Worm (Caenorhabditis elegans) whole organism, L4 larva: Measurements from ENCODE around the gene T16G12.8.

Experiments used
- D1046.2 ChIP-seq: fragments of 200-800 bp; sonication (Bioruptor generic); IDR thresholded peaks from 2 replicates; pipeline ENCODE4 v1.3.6; 2022; ENCODE audit warnings: missing genetic modification characterization, missing compliant biosample characterization
- F37D6.2 ChIP-seq: sonication (generic microtip); optimal IDR thresholded peaks from 2 replicates; lab custom pipeline; 2016; ENCODE audit warnings: mild to moderate bottlenecking, missing genetic modification characterization, missing compliant biosample characterization
- F49E8.2 ChIP-seq: sonication (generic microtip); optimal IDR thresholded peaks from 2 replicates; lab custom pipeline; 2016; ENCODE audit warnings: missing compliant biosample characterization, mild to moderate bottlenecking, missing genetic modification characterization, borderline replicate concordance
- R02D3.7 ChIP-seq: fragments of 150-350 bp; sonication (generic microtip); optimal IDR thresholded peaks from 3 replicates; lab custom pipeline; 2014; ENCODE audit warnings: missing biosample characterization, missing genetic modification characterization
- T20F7.1 ChIP-seq: fragments of 200-800 bp; sonication (Bioruptor generic); optimal IDR thresholded peaks from 2 replicates; lab custom pipeline; 2018; ENCODE audit warnings: mild to moderate bottlenecking, missing genetic modification characterization, missing compliant biosample characterization
- Y75B8A.6 ChIP-seq: fragments of 200-800 bp; sonication (Bioruptor generic); IDR thresholded peaks from 2 replicates; pipeline ENCODE4 v1.3.6; 2022; ENCODE audit warnings: missing genetic modification reagents, missing genetic modification characterization, missing compliant biosample characterization
- aha-1 ChIP-seq: fragments of 150-350 bp; peaks from one replicate; lab custom pipeline; 2014; ENCODE audit warnings: missing biosample characterization, missing genetic modification characterization
- aly-2 ChIP-seq: sonication (generic microtip); optimal IDR thresholded peaks from 2 replicates; lab custom pipeline; 2018; ENCODE audit warnings: missing biosample characterization, missing genetic modification characterization
- ama-1 ChIP-seq: fragments of 150-350 bp; optimal IDR thresholded peaks from 2 replicates; lab custom pipeline; 2014; ENCODE audit warnings: inconsistent platforms, mixed read lengths
- arid-1 ChIP-seq: fragments of 200-800 bp; sonication (Bioruptor generic); conservative IDR thresholded peaks from 2 replicates; pipeline ENCODE4 v1.3.6; 2022; ENCODE audit warnings: missing genetic modification reagents, missing genetic modification characterization, missing compliant biosample characterization
- ceh-28 ChIP-seq: fragments of 150-350 bp; optimal IDR thresholded peaks from 2 replicates; lab custom pipeline; 2014; ENCODE audit warnings: missing biosample characterization, missing genetic modification reagents, missing genetic modification characterization
- ceh-32 ChIP-seq: sonication (generic microtip); optimal IDR thresholded peaks from 2 replicates; lab custom pipeline; 2016; ENCODE audit warnings: mild to moderate bottlenecking, missing genetic modification characterization, missing compliant biosample characterization; ENCODE audit not compliant: poor library complexity
- ceh-44 ChIP-seq: fragments of 200-800 bp; sonication (Bioruptor generic); IDR thresholded peaks from 2 replicates; pipeline ENCODE4 v1.3.6; 2022; ENCODE audit warnings: missing genetic modification reagents, missing genetic modification characterization, missing compliant biosample characterization
- ceh-62 ChIP-seq: sonication (generic microtip); optimal IDR thresholded peaks from 2 replicates; lab custom pipeline; 2017; ENCODE audit warnings: missing biosample characterization, missing genetic modification characterization
- daf-19 ChIP-seq: fragments of 200-800 bp; sonication (Bioruptor generic); conservative IDR thresholded peaks from 2 replicates; pipeline ENCODE4 v1.3.6; 2022; ENCODE audit warnings: missing genetic modification characterization, missing compliant biosample characterization
- dmd-9 ChIP-seq: fragments of 200-800 bp; sonication (Bioruptor generic); IDR thresholded peaks from 2 replicates; pipeline ENCODE4 v1.3.6; 2022; ENCODE audit warnings: missing genetic modification reagents, missing genetic modification characterization, missing compliant biosample characterization
- dpl-1 ChIP-seq: fragments of 150-350 bp; optimal IDR thresholded peaks from 2 replicates; lab custom pipeline; 2014; ENCODE audit warnings: missing biosample characterization, missing genetic modification reagents, missing genetic modification characterization
- duxl-1 ChIP-seq: sonication (generic microtip); optimal IDR thresholded peaks from 2 replicates; lab custom pipeline; 2016; ENCODE audit warnings: mild to moderate bottlenecking, missing genetic modification characterization, moderate library complexity, missing compliant biosample characterization; ENCODE audit not compliant: poor library complexity
- fos-1 ChIP-seq: fragments of 150-350 bp; optimal IDR thresholded peaks from 2 replicates; lab custom pipeline; 2014; ENCODE audit warnings: missing biosample characterization, missing genetic modification characterization
- hif-1 ChIP-seq, 2 experiments: sonication (generic microtip); optimal IDR thresholded peaks; 2 replicates each; lab custom pipeline; 2016 to 2017; ENCODE audit warnings: missing compliant biosample characterization in 2 of 2, missing genetic modification characterization in 2 of 2, missing genetic modification reagents in 2 of 2, missing genotype in 2 of 2, mild to moderate bottlenecking in 1 of 2
- hlh-11 ChIP-seq: fragments of 200-800 bp; sonication (Bioruptor generic); optimal IDR thresholded peaks from 2 replicates; lab custom pipeline; 2018; ENCODE audit warnings: mild to moderate bottlenecking, missing genetic modification characterization, missing compliant biosample characterization
- hmg-1.1 ChIP-seq: fragments of 200-800 bp; sonication (Bioruptor generic); IDR thresholded peaks from 2 replicates; pipeline ENCODE4 v1.3.6; 2022; ENCODE audit warnings: missing genetic modification reagents, missing genetic modification characterization, missing compliant biosample characterization
- lim-7 ChIP-seq: fragments of 200-800 bp; sonication (Bioruptor generic); IDR thresholded peaks from 2 replicates; pipeline ENCODE4 v1.3.6; 2022; ENCODE audit warnings: missing genetic modification characterization, missing compliant biosample characterization
- lin-13 ChIP-seq: fragments of 150-350 bp; optimal IDR thresholded peaks from 2 replicates; lab custom pipeline; 2014; ENCODE audit warnings: missing biosample characterization, missing genetic modification reagents, missing genetic modification characterization
- lin-15B ChIP-seq: fragments of 150-350 bp; sonication (generic microtip); optimal IDR thresholded peaks from 3 replicates; lab custom pipeline; 2014; ENCODE audit warnings: missing biosample characterization, missing genetic modification characterization
- madf-5 ChIP-seq, 2 experiments: fragments of 200-800 bp; sonication (Bioruptor generic); IDR thresholded peaks; 2 replicates each; pipeline ENCODE4 v1.3.6; 2022; ENCODE audit warnings: missing compliant biosample characterization in 2 of 2, missing genetic modification characterization in 2 of 2
- madf-9 ChIP-seq: fragments of 200-800 bp; sonication (Bioruptor generic); conservative IDR thresholded peaks from 2 replicates; pipeline ENCODE4 v1.3.6; 2022; ENCODE audit warnings: missing genetic modification reagents, missing genetic modification characterization, missing compliant biosample characterization
- mes-2 ChIP-seq: sonication (generic microtip); optimal IDR thresholded peaks from 2 replicates; lab custom pipeline; 2016; ENCODE audit warnings: missing genotype, mild to moderate bottlenecking, missing genetic modification characterization, missing compliant biosample characterization; ENCODE audit not compliant: poor library complexity, severe bottlenecking
- mxl-2 ChIP-seq: fragments of 200-800 bp; sonication (Bioruptor generic); conservative IDR thresholded peaks from 2 replicates; pipeline ENCODE4 v1.3.6; 2022; ENCODE audit warnings: missing genetic modification reagents, missing genetic modification characterization, missing compliant biosample characterization
- mxl-3 ChIP-seq: fragments of 200-800 bp; sonication (Bioruptor generic); optimal IDR thresholded peaks from 2 replicates; lab custom pipeline; 2018; ENCODE audit warnings: mild to moderate bottlenecking, missing genetic modification characterization, missing compliant biosample characterization
- nhr-10 ChIP-seq: fragments of 150-350 bp; optimal IDR thresholded peaks from 2 replicates; lab custom pipeline; 2014; ENCODE audit warnings: missing biosample characterization, missing genetic modification characterization
- nhr-11 ChIP-seq: fragments of 150-350 bp; optimal IDR thresholded peaks from 2 replicates; lab custom pipeline; 2014; ENCODE audit warnings: missing biosample characterization, missing genetic modification characterization
- nhr-25 ChIP-seq: sonication (generic microtip); optimal IDR thresholded peaks from 2 replicates; lab custom pipeline; 2017; ENCODE audit warnings: missing genetic modification characterization, mild to moderate bottlenecking, missing compliant biosample characterization, antibody characterized with exemption, moderate library complexity, borderline replicate concordance; ENCODE audit not compliant: insufficient read depth
- nhr-41 ChIP-seq: fragments of 200-800 bp; sonication (Bioruptor generic); IDR thresholded peaks from 2 replicates; pipeline ENCODE4 v1.3.6; 2022; ENCODE audit warnings: missing genetic modification reagents, missing genetic modification characterization, missing compliant biosample characterization
- nhr-6 ChIP-seq: fragments of 150-350 bp; optimal IDR thresholded peaks from 2 replicates; lab custom pipeline; 2014; ENCODE audit warnings: missing biosample characterization, missing genetic modification characterization
- nhr-76 ChIP-seq: fragments of 150-350 bp; optimal IDR thresholded peaks from 2 replicates; lab custom pipeline; 2014; ENCODE audit warnings: missing biosample characterization, missing genetic modification characterization
- nhr-77 ChIP-seq: fragments of 150-350 bp; optimal IDR thresholded peaks from 2 replicates; lab custom pipeline; 2014; ENCODE audit warnings: missing biosample characterization, missing genetic modification characterization
- pha-4 ChIP-seq, 2 experiments: fragments of 150-350 bp in 1 of 2; fragments of 200-800 bp in 1 of 2; sonication (Bioruptor generic) in 1 of 2; IDR thresholded peaks in 1 of 2; optimal IDR thresholded peaks in 1 of 2; 2 replicates each; pipeline versions ENCODE4 v1.3.6 to Lab custom; 2014 to 2022; ENCODE audit warnings: missing genetic modification characterization in 2 of 2, missing genetic modification reagents in 2 of 2, missing biosample characterization in 1 of 2, missing compliant biosample characterization in 1 of 2
- rbr-2 ChIP-seq: sonication (generic microtip); optimal IDR thresholded peaks from 2 replicates; lab custom pipeline; 2016; ENCODE audit warnings: missing genotype, missing genetic modification characterization, missing compliant biosample characterization
- skn-1 ChIP-seq: fragments of 150-350 bp; optimal IDR thresholded peaks from 2 replicates; lab custom pipeline; 2014; ENCODE audit warnings: missing biosample characterization, missing genetic modification characterization
- spr-1 ChIP-seq: sonication (generic microtip); optimal IDR thresholded peaks from 2 replicates; lab custom pipeline; 2016; ENCODE audit warnings: mild to moderate bottlenecking, missing genetic modification characterization, missing compliant biosample characterization
- tag-97 ChIP-seq: fragments of 200-800 bp; sonication (Bioruptor generic); IDR thresholded peaks from 2 replicates; pipeline ENCODE4 v1.3.6; 2022; ENCODE audit warnings: missing genetic modification characterization, missing compliant biosample characterization
- tra-1 ChIP-seq: fragments of 200-800 bp; sonication (Bioruptor generic); IDR thresholded peaks from 2 replicates; pipeline ENCODE4 v1.3.6; 2022; ENCODE audit warnings: missing genetic modification reagents, missing genetic modification characterization, missing compliant biosample characterization
- zfp-2 ChIP-seq: sonication (generic microtip); optimal IDR thresholded peaks from 2 replicates; lab custom pipeline; 2016; ENCODE audit warnings: mild to moderate bottlenecking, missing genetic modification characterization, missing compliant biosample characterization
- ztf-7 ChIP-seq: fragments of 150-350 bp; optimal IDR thresholded peaks from 2 replicates; lab custom pipeline; 2014; ENCODE audit warnings: missing biosample characterization, missing genetic modification characterization

The T16G12.8 gene

ce11 chrIII:10096525-10096972 lies 37.4 kb downstream of the T16G12.8 start (continued):
- TF ChIP-seq zfp-2 (tag; lab: Kevin White, UChicago) (no peak), spr-1 (tag; lab: Kevin White, UChicago) (peak; percentile 59), mxl-3 (GFP tag; lab: Kevin White, UChicago) (peak; percentile 87), nhr-25 (peak; percentile 67), madf-5 (GFP tag; IDR thresholded peaks at IDR 0.05; lab: Robert Waterston, UW) (no peak), hmg-1.1 (GFP tag; lab: Robert Waterston, UW) (peak; percentile 96), aly-2 (no peak), duxl-1 (tag; lab: Kevin White, UChicago) (no peak), arid-1 (peak; percentile 65), lim-7 (GFP tag; lab: Robert Waterston, UW) (no peak), F37D6.2 (peak; percentile 71), rbr-2 (tag; lab: Kevin White, UChicago) (peak; percentile 89), hif-1 (tag; optimal IDR thresholded peaks at IDR 0.05; lab: Kevin White, UChicago) (peak in 1 of 2 experiments; percentile 77), nhr-41 (GFP tag; lab: Robert Waterston, UW) (no peak), mxl-2 (0 out of 2 replicates have a peak, but pooled peaks have one; percentile 4), ama-1 (lab: Kevin White, UChicago) (no peak), nhr-77 (peak; percentile 34), dpl-1 (GFP tag; lab: Kevin White, UChicago) (peak; percentile 62), ztf-7 (no peak), fos-1 (no peak), daf-19 (GFP tag; lab: Robert Waterston, UW) (peak; percentile 62; the same call in 1 of the 2 replicates), tra-1 (GFP tag; lab: Robert Waterston, UW) (peak; percentile 84), dmd-9 (no peak), nhr-10 (tag; lab: Kevin White, UChicago) (peak; percentile 33), lin-13 (GFP tag; lab: Kevin White, UChicago) (peak; percentile 38), ceh-28 (tag; lab: Kevin White, UChicago) (peak; percentile 74), madf-9 (GFP tag; lab: Robert Waterston, UW) (no peak), lin-15B (tag; lab: Kevin White, UChicago) (no peak), hlh-11 (tag; lab: Kevin White, UChicago) (peak; percentile 98), ceh-32 (tag; lab: Kevin White, UChicago) (no peak), pha-4 (GFP tag; IDR thresholded peaks at IDR 0.05; lab: Robert Waterston, UW) (peak; percentile 67), pha-4 (tag; optimal IDR thresholded peaks at IDR 0.05; lab: Kevin White, UChicago) (peak; percentile 85), ceh-62 (tag; lab: Kevin White, UChicago) (no peak), Y75B8A.6 (no peak)
- TF ChIP-seq, all 104 proteins: peak for 53

ce11 chrIII:10097981-10098380 lies 38.9 kb downstream of the T16G12.8 start, which contains the start of gene spop-1:
TSS of gene spop-1 (minus strand) at chrIII:10098081.
- peak; percentile 52 for TF ChIP-seq aha-1 (tag; lab: Kevin White, UChicago)
- TF ChIP-seq T20F7.1: no peak
- TF ChIP-seq dpl-1 (GFP tag; lab: Kevin White, UChicago): no peak

ce11 chrIII:10101352-10101751 lies 42.2 kb downstream of the T16G12.8 start, which contains the start of gene kel-10:
TSS of gene kel-10 (minus strand) at chrIII:10101452.
- TF ChIP-seq tag-97 (no peak), ceh-44 (GFP tag; lab: Robert Waterston, UW) (no peak), nhr-6 (no peak), D1046.2 (GFP tag; lab: Robert Waterston, UW) (no peak), skn-1 (no peak), F49E8.2 (tag; lab: Kevin White, UChicago) (no peak), nhr-76 (no peak), nhr-11 (tag; lab: Kevin White, UChicago) (no peak), mes-2 (tag; lab: Kevin White, UChicago) (no peak), R02D3.7 (tag; lab: Kevin White, UChicago) (no peak)
